Worm (Caenorhabditis elegans) whole organism, young adult: ENCODE data around the gene T27E7.9.
A peak's percentile ranks its signal among the peaks of the same experiment; 100 is the strongest.

ENCODE experiments used
- B0035.1 ChIP-seq: sonication (generic microtip); optimal IDR thresholded peaks from 2 replicates; lab custom pipeline; 2016; ENCODE audit warnings: missing genetic modification characterization, mild to moderate bottlenecking, missing compliant biosample characterization, missing genotype, missing genetic modification reagents
- B0336.3 ChIP-seq: fragments of 200-800 bp; sonication (Bioruptor generic); IDR thresholded peaks from 2 replicates; pipeline ENCODE4 v1.3.6; 2022; ENCODE audit warnings: missing genetic modification characterization, missing compliant biosample characterization
- C06A6.2 ChIP-seq: fragments of 200-800 bp; sonication (Bioruptor generic); conservative IDR thresholded peaks from 2 replicates; pipeline ENCODE4 v1.3.6; 2022; ENCODE audit warnings: missing genetic modification characterization, missing compliant biosample characterization
- D2030.7 ChIP-seq: fragments of 200-800 bp; sonication (Bioruptor generic); IDR thresholded peaks from 2 replicates; pipeline ENCODE4 v1.3.6; 2022; ENCODE audit warnings: missing genetic modification reagents, missing genetic modification characterization, missing compliant biosample characterization
- F22D6.2 ChIP-seq: sonication (generic microtip); optimal IDR thresholded peaks from 2 replicates; lab custom pipeline; 2016; ENCODE audit warnings: mild to moderate bottlenecking, missing genetic modification characterization, missing compliant biosample characterization
- F37B4.10 ChIP-seq: fragments of 200-800 bp; sonication (Bioruptor generic); IDR thresholded peaks from 2 replicates; pipeline ENCODE4 v1.3.6; 2022; ENCODE audit warnings: missing genetic modification characterization, missing compliant biosample characterization
- F39B2.1 ChIP-seq: fragments of 200-800 bp; sonication (Bioruptor generic); IDR thresholded peaks from 2 replicates; pipeline ENCODE4 v1.3.6; 2022; ENCODE audit warnings: missing genetic modification reagents, missing genetic modification characterization, missing compliant biosample characterization
- F49E8.2 ChIP-seq: sonication (generic microtip); optimal IDR thresholded peaks from 3 replicates; lab custom pipeline; 2017; ENCODE audit warnings: missing genetic modification characterization, mild to moderate bottlenecking, missing compliant biosample characterization, antibody characterized with exemption, moderate library complexity; ENCODE audit not compliant: insufficient read depth
- F55B11.4 ChIP-seq: sonication (generic microtip); optimal IDR thresholded peaks from 2 replicates; lab custom pipeline; 2016; ENCODE audit warnings: missing compliant biosample characterization, missing genetic modification characterization, borderline replicate concordance; ENCODE audit not compliant: insufficient read depth
- F57A8.1 ChIP-seq: fragments of 200-800 bp; sonication (Bioruptor generic); optimal IDR thresholded peaks from 2 replicates; lab custom pipeline; 2018; ENCODE audit warnings: mild to moderate bottlenecking, missing genetic modification characterization, moderate library complexity, missing compliant biosample characterization
- K11D2.4 ChIP-seq: fragments of 200-800 bp; sonication (Bioruptor generic); IDR thresholded peaks from 2 replicates; pipeline ENCODE4 v1.3.6; 2022; ENCODE audit warnings: missing genetic modification reagents, missing genetic modification characterization, missing compliant biosample characterization
- T07F8.4 ChIP-seq: sonication (generic microtip); optimal IDR thresholded peaks from 2 replicates; lab custom pipeline; 2016; ENCODE audit warnings: mild to moderate bottlenecking, missing genetic modification characterization, moderate library complexity, missing compliant biosample characterization
- Y56A3A.18 ChIP-seq: fragments of 200-800 bp; sonication (Bioruptor generic); IDR thresholded peaks from 2 replicates; pipeline ENCODE4 v1.3.6; 2022; ENCODE audit warnings: missing genetic modification reagents, missing genetic modification characterization, missing compliant biosample characterization
- Y95B8A.8 ChIP-seq: fragments of 200-800 bp; sonication (Bioruptor generic); IDR thresholded peaks from 2 replicates; pipeline ENCODE4 v1.3.6; 2022; ENCODE audit warnings: missing genetic modification reagents, missing genetic modification characterization, missing compliant biosample characterization
- akir-1 ChIP-seq: fragments of 200-800 bp; sonication (Bioruptor generic); optimal IDR thresholded peaks from 2 replicates; lab custom pipeline; 2018; ENCODE audit warnings: mild to moderate bottlenecking, missing genetic modification characterization, moderate library complexity, missing compliant biosample characterization
- ama-1 ChIP-seq, 3 experiments: fragments of 150-350 bp in 1 of 3; sonication (generic microtip) in 2 of 3; optimal IDR thresholded peaks; 2 replicates each; lab custom pipeline; 2014 to 2018; ENCODE audit warnings: missing biosample characterization in 2 of 3, missing genetic modification characterization in 2 of 3, missing genetic modification reagents in 2 of 3
- atf-7 ChIP-seq: sonication (generic microtip); optimal IDR thresholded peaks from 2 replicates; lab custom pipeline; 2017; ENCODE audit warnings: mild to moderate bottlenecking, missing genetic modification characterization, missing compliant biosample characterization
- athp-1 ChIP-seq: sonication (generic microtip); optimal IDR thresholded peaks from 2 replicates; lab custom pipeline; 2017; ENCODE audit warnings: mild to moderate bottlenecking, missing genetic modification characterization, missing compliant biosample characterization
- attf-3 ChIP-seq: fragments of 200-800 bp; sonication (Bioruptor generic); conservative IDR thresholded peaks from 2 replicates; pipeline ENCODE4 v1.3.6; 2022; ENCODE audit warnings: missing genetic modification reagents, missing genetic modification characterization, missing compliant biosample characterization
- attf-5 ChIP-seq: fragments of 200-800 bp; sonication (Bioruptor generic); optimal IDR thresholded peaks from 2 replicates; lab custom pipeline; 2018; ENCODE audit warnings: mild to moderate bottlenecking, missing genetic modification characterization, missing compliant biosample characterization
- attf-6 ChIP-seq: fragments of 200-800 bp; sonication (Bioruptor generic); IDR thresholded peaks from 2 replicates; pipeline ENCODE4 v1.3.6; 2022; ENCODE audit warnings: missing genetic modification reagents, missing genetic modification characterization, missing compliant biosample characterization
- bed-1 ChIP-seq: fragments of 200-800 bp; sonication (Bioruptor generic); IDR thresholded peaks from 2 replicates; pipeline ENCODE4 v1.3.6; 2022; ENCODE audit warnings: missing genetic modification reagents, missing genetic modification characterization, missing compliant biosample characterization
- ccch-3 ChIP-seq: fragments of 200-800 bp; sonication (Bioruptor generic); optimal IDR thresholded peaks from 2 replicates; lab custom pipeline; 2018; ENCODE audit warnings: mild to moderate bottlenecking, missing genetic modification characterization, missing compliant biosample characterization
- ceh-27 ChIP-seq: fragments of 200-800 bp; sonication (Bioruptor generic); optimal IDR thresholded peaks from 2 replicates; lab custom pipeline; 2018; ENCODE audit warnings: mild to moderate bottlenecking, missing genetic modification characterization, moderate library complexity, missing compliant biosample characterization
- ceh-58 ChIP-seq: fragments of 200-800 bp; sonication (Bioruptor generic); IDR thresholded peaks from 2 replicates; pipeline ENCODE4 v1.3.6; 2022; ENCODE audit warnings: missing genetic modification characterization, missing compliant biosample characterization
- ceh-79 ChIP-seq: sonication (generic microtip); optimal IDR thresholded peaks from 2 replicates; lab custom pipeline; 2017; ENCODE audit warnings: mild to moderate bottlenecking, missing genetic modification characterization, missing compliant biosample characterization
- ceh-91 ChIP-seq: fragments of 200-800 bp; sonication (Bioruptor generic); IDR thresholded peaks from 2 replicates; pipeline ENCODE4 v1.3.6; 2022; ENCODE audit warnings: missing genetic modification reagents, missing genetic modification characterization, missing compliant biosample characterization
- die-1 ChIP-seq: sonication (generic microtip); optimal IDR thresholded peaks from 2 replicates; lab custom pipeline; 2016; ENCODE audit warnings: missing genotype, mild to moderate bottlenecking, missing genetic modification characterization, missing compliant biosample characterization
- dox-1 ChIP-seq: fragments of 200-800 bp; sonication (Bioruptor generic); IDR thresholded peaks from 2 replicates; pipeline ENCODE4 v1.3.6; 2022; ENCODE audit warnings: missing genetic modification reagents, missing genetic modification characterization, missing compliant biosample characterization
- ets-4 ChIP-seq: fragments of 200-800 bp; sonication (Bioruptor generic); optimal IDR thresholded peaks from 2 replicates; lab custom pipeline; 2018; ENCODE audit warnings: mild to moderate bottlenecking, missing genetic modification characterization, missing compliant biosample characterization
- fkh-3 ChIP-seq: sonication (generic microtip); optimal IDR thresholded peaks from 2 replicates; lab custom pipeline; 2016; ENCODE audit warnings: mild to moderate bottlenecking, missing genetic modification characterization, missing compliant biosample characterization
- lin-54 ChIP-seq: fragments of 200-800 bp; sonication (Bioruptor generic); optimal IDR thresholded peaks from 2 replicates; lab custom pipeline; 2018; ENCODE audit warnings: mild to moderate bottlenecking, missing genetic modification characterization, missing compliant biosample characterization
- madf-6 ChIP-seq: fragments of 200-800 bp; sonication (Bioruptor generic); IDR thresholded peaks from 2 replicates; pipeline ENCODE4 v1.3.6; 2022; ENCODE audit warnings: missing genetic modification reagents, missing genetic modification characterization, missing compliant biosample characterization
- mcd-1 ChIP-seq: fragments of 200-800 bp; sonication (Bioruptor generic); IDR thresholded peaks from 2 replicates; pipeline ENCODE4 v1.3.6; 2022; ENCODE audit warnings: missing genetic modification reagents, missing genetic modification characterization, missing compliant biosample characterization
- mxl-1 ChIP-seq: sonication (generic microtip); optimal IDR thresholded peaks from 2 replicates; lab custom pipeline; 2016; ENCODE audit warnings: missing genetic modification characterization, missing compliant biosample characterization
- nfyb-1 ChIP-seq: fragments of 200-800 bp; sonication (Bioruptor generic); IDR thresholded peaks from 2 replicates; pipeline ENCODE4 v1.3.6; 2022; ENCODE audit warnings: missing genetic modification reagents, missing genetic modification characterization, missing compliant biosample characterization
- nhr-90 ChIP-seq: sonication (generic microtip); optimal IDR thresholded peaks from 2 replicates; lab custom pipeline; 2016; ENCODE audit warnings: missing genotype, mild to moderate bottlenecking, missing genetic modification characterization, missing compliant biosample characterization
- rec-8 ChIP-seq, 2 experiments: sonication (generic microtip); optimal IDR thresholded peaks; 2 replicates each; lab custom pipeline; 2016; ENCODE audit warnings: mild to moderate bottlenecking in 2 of 2, missing genetic modification characterization in 2 of 2, missing genetic modification reagents in 2 of 2, missing genotype in 2 of 2, missing biosample characterization in 1 of 2, missing compliant biosample characterization in 1 of 2, moderate library complexity in 1 of 2
- repo-1 ChIP-seq: sonication (generic microtip); optimal IDR thresholded peaks from 2 replicates; lab custom pipeline; 2017; ENCODE audit warnings: mild to moderate bottlenecking, missing genetic modification characterization, missing compliant biosample characterization
- rpc-1 ChIP-seq, 2 experiments: fragments of 150-350 bp in 1 of 2; sonication (generic microtip) in 1 of 2; optimal IDR thresholded peaks; 2 replicates each; lab custom pipeline; 2014 to 2018; ENCODE audit warnings: missing biosample characterization in 1 of 2, missing genetic modification characterization in 1 of 2, missing genetic modification reagents in 1 of 2, missing genotype in 1 of 2
- sea-2 ChIP-seq: fragments of 200-800 bp; sonication (Bioruptor generic); IDR thresholded peaks from 2 replicates; pipeline ENCODE4 v1.3.6; 2022; ENCODE audit warnings: missing genetic modification characterization, missing compliant biosample characterization
- snpc-1.3 ChIP-seq: sonication (generic microtip); optimal IDR thresholded peaks from 2 replicates; lab custom pipeline; 2017; ENCODE audit warnings: missing genetic modification characterization, mild to moderate bottlenecking, missing compliant biosample characterization, antibody characterized with exemption, moderate library complexity, missing genotype, missing genetic modification reagents; ENCODE audit not compliant: insufficient read depth
- tlf-1 ChIP-seq: fragments of 200-800 bp; sonication (Bioruptor generic); optimal IDR thresholded peaks from 2 replicates; lab custom pipeline; 2018; ENCODE audit warnings: mild to moderate bottlenecking, missing genetic modification characterization, missing compliant biosample characterization
- unc-130 ChIP-seq: sonication (generic microtip); optimal IDR thresholded peaks from 2 replicates; lab custom pipeline; 2016; ENCODE audit warnings: missing genetic modification reagents, missing genetic modification characterization, missing compliant biosample characterization
- zfh-2 ChIP-seq: fragments of 200-800 bp; sonication (Bioruptor generic); conservative IDR thresholded peaks from 2 replicates; pipeline ENCODE4 v1.3.6; 2022; ENCODE audit warnings: missing genetic modification reagents, missing genetic modification characterization, missing compliant biosample characterization
- zim-3 ChIP-seq: sonication (generic microtip); optimal IDR thresholded peaks from 2 replicates; lab custom pipeline; 2017; ENCODE audit warnings: mild to moderate bottlenecking, missing genetic modification characterization, moderate library complexity, missing compliant biosample characterization
- ztf-18 ChIP-seq: sonication (generic microtip); optimal IDR thresholded peaks from 2 replicates; lab custom pipeline; 2016; ENCODE audit warnings: missing genotype, mild to moderate bottlenecking, missing genetic modification characterization, missing compliant biosample characterization
- ztf-6 ChIP-seq: fragments of 200-800 bp; sonication (Bioruptor generic); IDR thresholded peaks from 2 replicates; pipeline ENCODE4 v1.3.6; 2022; ENCODE audit warnings: missing genetic modification reagents, missing genetic modification characterization, missing compliant biosample characterization

The T27E7.9 gene

ce11 chrIV:14576471-14576870 is 27.3 kb upstream of the T27E7.9 start (continued):
- TF ChIP-seq F49E8.2 (tag; lab: Kevin White, UChicago), result peak; percentile 17
- TF ChIP-seq K11D2.4, result no peak
- TF ChIP-seq ama-1 (optimal IDR thresholded peaks at IDR 0.05; lab: Kevin White, UChicago), result no peak
- TF ChIP-seq ama-1 (GFP tag; optimal IDR thresholded peaks at IDR 0.05; lab: Kevin White, UChicago), result peak; percentile 68 to 81
- peak; percentile 39 for TF ChIP-seq mxl-1 (tag; lab: Kevin White, UChicago)
- TF ChIP-seq ceh-91, result 0 out of 2 replicates have a peak, but pooled peaks have one; percentile 28
- no peak for TF ChIP-seq zfh-2 (GFP tag; lab: Robert Waterston, UW)
- no peak for TF ChIP-seq F37B4.10 (GFP tag; lab: Robert Waterston, UW)
- no peak for TF ChIP-seq ceh-58 (GFP tag; lab: Robert Waterston, UW)
- no peak for TF ChIP-seq attf-3 (GFP tag; lab: Robert Waterston, UW)
- no peak for TF ChIP-seq tlf-1 (GFP tag; lab: Kevin White, UChicago)
- peak; percentile 45 for TF ChIP-seq die-1 (tag; lab: Kevin White, UChicago)
- peak; percentile 74; the same call in 1 of the 2 replicates for TF ChIP-seq Y56A3A.18 (GFP tag; lab: Robert Waterston, UW)
- peak in 1 of 2 experiments; percentile 48 for TF ChIP-seq rec-8 (tag; optimal IDR thresholded peaks at IDR 0.05; lab: Kevin White, UChicago)
- no peak for TF ChIP-seq sea-2 (GFP tag; lab: Robert Waterston, UW)
- peak; percentile 29 for TF ChIP-seq nhr-90 (tag; lab: Kevin White, UChicago)
- no peak for TF ChIP-seq attf-5 (GFP tag; lab: Kevin White, UChicago)
- TF ChIP-seq mcd-1 (GFP tag; lab: Robert Waterston, UW), result no peak
- TF ChIP-seq attf-6 (GFP tag; lab: Robert Waterston, UW), result peak; percentile 98
- TF ChIP-seq D2030.7 (GFP tag; lab: Robert Waterston, UW), result peak; percentile 42; the same call in 1 of the 2 replicates
- TF ChIP-seq B0336.3 (GFP tag; lab: Robert Waterston, UW), result no peak
- TF ChIP-seq lin-54 (GFP tag; lab: Kevin White, UChicago), result peak; percentile 51
- no peak for TF ChIP-seq unc-130 (GFP tag; lab: Kevin White, UChicago)
- no peak for TF ChIP-seq dox-1 (GFP tag; lab: Robert Waterston, UW)
- TF ChIP-seq atf-7 (tag; lab: Kevin White, UChicago), result no peak
- no peak for TF ChIP-seq ccch-3 (GFP tag; lab: Kevin White, UChicago)
- no peak for TF ChIP-seq F57A8.1 (GFP tag; lab: Kevin White, UChicago)
- TF ChIP-seq snpc-1.3 (tag; lab: Kevin White, UChicago), result peak; percentile 79
- no peak for TF ChIP-seq Y95B8A.8
- TF ChIP-seq ztf-6 (GFP tag; lab: Robert Waterston, UW), result no peak
- no peak for TF ChIP-seq F55B11.4 (tag; lab: Kevin White, UChicago)
- TF ChIP-seq ztf-18 (tag; lab: Kevin White, UChicago), result no peak
- TF ChIP-seq ets-4 (GFP tag; lab: Kevin White, UChicago), result no peak
- TF ChIP-seq madf-6 (GFP tag; lab: Robert Waterston, UW), result no peak
- TF ChIP-seq T07F8.4 (tag; lab: Kevin White, UChicago), result peak; percentile 39
- no peak for TF ChIP-seq F39B2.1 (GFP tag; lab: Robert Waterston, UW)
- peak; percentile 77; the same call in 1 of the 2 replicates for TF ChIP-seq nfyb-1
- no peak for TF ChIP-seq fkh-3
- no peak for TF ChIP-seq ceh-79 (tag; lab: Kevin White, UChicago)
- TF ChIP-seq C06A6.2, result no peak
- no peak for TF ChIP-seq B0035.1
- TF ChIP-seq F22D6.2 (tag; lab: Kevin White, UChicago), result no peak
- TF ChIP-seq zim-3 (tag; lab: Kevin White, UChicago), result no peak
- TF ChIP-seq rpc-1 (optimal IDR thresholded peaks at IDR 0.05; lab: Kevin White, UChicago), result peak; percentile 80
- TF ChIP-seq rpc-1 (tag; optimal IDR thresholded peaks at IDR 0.05; lab: Kevin White, UChicago), result peak; percentile 78
- no peak for TF ChIP-seq bed-1 (GFP tag; lab: Robert Waterston, UW)
- TF ChIP-seq repo-1 (tag; lab: Kevin White, UChicago), result no peak
- no peak for TF ChIP-seq akir-1 (GFP tag; lab: Kevin White, UChicago)
- TF ChIP-seq athp-1 (tag; lab: Kevin White, UChicago), result peak; percentile 49
- no peak for TF ChIP-seq ceh-27 (GFP tag; lab: Kevin White, UChicago)
